Fruit fly (Drosophila melanogaster) whole organism, embryonic: ENCODE measurements around the gene CG8159.

Experiments
- BtbVII ChIP-seq: fragments of 200-800 bp; sonication (Bioruptor generic); optimal IDR thresholded peaks from 3 replicates; lab custom pipeline; 2017; ENCODE audit warnings: missing biosample characterization, mild to moderate bottlenecking, missing genetic modification characterization
- CG10431 ChIP-seq: fragments of 200-800 bp; sonication (Bioruptor generic); optimal IDR thresholded peaks from 3 replicates; lab custom pipeline; 2018; ENCODE audit warnings: missing biosample characterization, mild to moderate bottlenecking, missing genetic modification characterization
- CG11247 ChIP-seq: fragments of 200-800 bp; sonication (Bioruptor generic); IDR thresholded peaks from 2 replicates; pipeline ENCODE4 v1.3.6; 2022; ENCODE audit warnings: missing biosample characterization, missing genetic modification characterization
- CG15011 ChIP-seq: fragments of 200-800 bp; sonication (Bioruptor generic); optimal IDR thresholded peaks from 3 replicates; lab custom pipeline; 2018; ENCODE audit warnings: missing biosample characterization, mild to moderate bottlenecking, missing genetic modification characterization
- CG15514 ChIP-seq: fragments of 200-800 bp; sonication (Bioruptor generic); optimal IDR thresholded peaks from 3 replicates; lab custom pipeline; 2017; ENCODE audit warnings: missing biosample characterization, missing genetic modification characterization, mild to moderate bottlenecking, moderate library complexity, missing genetic modification reagents
- CG17328 ChIP-seq: fragments of 200-800 bp; sonication (Bioruptor generic); IDR thresholded peaks from 2 replicates; pipeline ENCODE4 v1.3.6; 2022; ENCODE audit warnings: missing biosample characterization, missing genetic modification characterization
- CG17359 ChIP-seq: fragments of 200-800 bp; sonication (Bioruptor generic); optimal IDR thresholded peaks from 3 replicates; lab custom pipeline; 2018; ENCODE audit warnings: missing biosample characterization, mild to moderate bottlenecking, missing genetic modification characterization, moderate library complexity
- CG17568 ChIP-seq: fragments of 200-800 bp; sonication (Bioruptor generic); optimal IDR thresholded peaks from 2 replicates; lab custom pipeline; 2018; ENCODE audit warnings: missing biosample characterization, mild to moderate bottlenecking, missing genetic modification characterization, moderate library complexity
- CG2875 ChIP-seq: fragments of 200-800 bp; sonication (Bioruptor generic); optimal IDR thresholded peaks from 2 replicates; lab custom pipeline; 2017; ENCODE audit warnings: missing biosample characterization, mild to moderate bottlenecking, missing genetic modification characterization, missing genetic modification reagents
- CG30020 ChIP-seq: fragments of 200-800 bp; optimal IDR thresholded peaks from 2 replicates; lab custom pipeline; 2019; ENCODE audit warnings: missing biosample characterization, mild to moderate bottlenecking, missing genetic modification characterization, moderate library complexity
- CG4424 ChIP-seq: fragments of 200-800 bp; sonication (Bioruptor generic); optimal IDR thresholded peaks from 3 replicates; lab custom pipeline; 2016; ENCODE audit warnings: missing biosample characterization, missing genetic modification characterization
- CG5953 ChIP-seq: fragments of 200-800 bp; sonication (Bioruptor generic); IDR thresholded peaks from 2 replicates; pipeline ENCODE4 v1.3.6; 2022; ENCODE audit warnings: missing biosample characterization, missing genetic modification characterization
- CG6683 ChIP-seq: fragments of 200-800 bp; sonication (Bioruptor generic); optimal IDR thresholded peaks from 2 replicates; lab custom pipeline; 2017; ENCODE audit warnings: missing biosample characterization, mild to moderate bottlenecking, missing genetic modification characterization, missing genetic modification reagents
- CG6765 ChIP-seq: fragments of 200-800 bp; sonication (Bioruptor generic); optimal IDR thresholded peaks from 3 replicates; lab custom pipeline; 2017; ENCODE audit warnings: missing biosample characterization, mild to moderate bottlenecking, missing genetic modification characterization
- CG6813 ChIP-seq: fragments of 200-800 bp; sonication (Bioruptor generic); optimal IDR thresholded peaks from 2 replicates; lab custom pipeline; 2017; ENCODE audit warnings: missing biosample characterization, missing genetic modification characterization, mild to moderate bottlenecking, moderate library complexity, missing genetic modification reagents
- CG6854 ChIP-seq: fragments of 200-800 bp; sonication (Bioruptor generic); optimal IDR thresholded peaks from 3 replicates; lab custom pipeline; 2017; ENCODE audit warnings: missing biosample characterization, mild to moderate bottlenecking, missing genetic modification characterization
- CG7928 ChIP-seq: fragments of 200-800 bp; sonication (Bioruptor generic); optimal IDR thresholded peaks from 2 replicates; lab custom pipeline; 2017; ENCODE audit warnings: missing biosample characterization, mild to moderate bottlenecking, missing genetic modification characterization
- CG9727 ChIP-seq: fragments of 200-800 bp; sonication (Bioruptor generic); optimal IDR thresholded peaks from 3 replicates; lab custom pipeline; 2017; ENCODE audit warnings: missing biosample characterization, mild to moderate bottlenecking, missing genetic modification characterization
- CoRest ChIP-seq: fragments of 200-800 bp; sonication (Bioruptor generic); optimal IDR thresholded peaks from 3 replicates; lab custom pipeline; 2018; ENCODE audit warnings: missing biosample characterization, mild to moderate bottlenecking, missing genetic modification characterization, moderate library complexity
- D19B ChIP-seq: fragments of 200-800 bp; sonication (Bioruptor generic); optimal IDR thresholded peaks from 2 replicates; lab custom pipeline; 2017; ENCODE audit warnings: missing biosample characterization, mild to moderate bottlenecking, missing genetic modification characterization
- Ets65A ChIP-seq: fragments of 200-800 bp; sonication (Bioruptor generic); peaks from one replicate; lab custom pipeline; 2016; ENCODE audit warnings: missing biosample characterization, missing genetic modification characterization
- HLH54F ChIP-seq: fragments of 200-800 bp; sonication (Bioruptor generic); optimal IDR thresholded peaks from 3 replicates; lab custom pipeline; 2016; ENCODE audit warnings: missing biosample characterization, missing genetic modification characterization
- Hr39 ChIP-seq: fragments of >200 bp; optimal IDR thresholded peaks from 2 replicates; lab custom pipeline; 2017
- Hsf ChIP-seq: fragments of 200-800 bp; sonication (Bioruptor generic); optimal IDR thresholded peaks from 3 replicates; lab custom pipeline; 2016; ENCODE audit warnings: missing biosample characterization, missing genetic modification characterization
- Kr ChIP-seq: fragments of 200-800 bp; sonication (Bioruptor generic); optimal IDR thresholded peaks from 2 replicates; lab custom pipeline; 2017; ENCODE audit warnings: missing biosample characterization, mild to moderate bottlenecking, missing genetic modification characterization
- Mad ChIP-seq: fragments of 200-800 bp; sonication (Bioruptor generic); optimal IDR thresholded peaks from 2 replicates; lab custom pipeline; 2016; ENCODE audit warnings: missing biosample characterization, missing genetic modification characterization
- Meics ChIP-seq: fragments of 200-800 bp; sonication (Bioruptor generic); optimal IDR thresholded peaks from 2 replicates; lab custom pipeline; 2017; ENCODE audit warnings: missing biosample characterization, mild to moderate bottlenecking, missing genetic modification characterization
- ab ChIP-seq: fragments of 200-800 bp; sonication (Bioruptor generic); optimal IDR thresholded peaks from 2 replicates; lab custom pipeline; 2016; ENCODE audit warnings: missing biosample characterization, missing genetic modification characterization
- aop ChIP-seq: fragments of 200-800 bp; sonication (Bioruptor generic); IDR thresholded peaks from 2 replicates; pipeline ENCODE4 v1.3.6; 2022; ENCODE audit warnings: missing biosample characterization, missing genetic modification characterization
- ap ChIP-seq: fragments of 200-800 bp; sonication (Bioruptor generic); IDR thresholded peaks from 2 replicates; pipeline ENCODE4 v1.3.6; 2022; ENCODE audit warnings: missing biosample characterization, missing genetic modification characterization
- en ChIP-seq: fragments of 200-800 bp; sonication (Bioruptor generic); optimal IDR thresholded peaks from 2 replicates; lab custom pipeline; 2016; ENCODE audit warnings: missing biosample characterization, missing genetic modification characterization
- ewg ChIP-seq: fragments of 200-800 bp; sonication (Bioruptor generic); optimal IDR thresholded peaks from 3 replicates; lab custom pipeline; 2017; ENCODE audit warnings: mild to moderate bottlenecking, missing biosample characterization, missing genetic modification reagents, missing genetic modification characterization
- ind ChIP-seq: fragments of 200-800 bp; sonication (Bioruptor generic); optimal IDR thresholded peaks from 3 replicates; lab custom pipeline; 2016; ENCODE audit warnings: missing biosample characterization, missing genetic modification characterization
- kah ChIP-seq: fragments of 200-800 bp; sonication (Bioruptor generic); optimal IDR thresholded peaks from 2 replicates; lab custom pipeline; 2018; ENCODE audit warnings: missing biosample characterization, mild to moderate bottlenecking, missing genetic modification characterization
- knrl ChIP-seq: fragments of 200-800 bp; sonication (Bioruptor generic); IDR thresholded peaks from 3 replicates; pipeline ENCODE4 v1.3.6; 2022; ENCODE audit warnings: missing biosample characterization, missing genetic modification characterization; ENCODE audit not compliant: partially characterized antibody
- lmd ChIP-seq: fragments of 200-800 bp; sonication (Bioruptor generic); IDR thresholded peaks from 2 replicates; pipeline ENCODE4 v1.3.6; 2022; ENCODE audit warnings: missing biosample characterization, missing genetic modification characterization
- nau ChIP-seq: fragments of 200-800 bp; sonication (Bioruptor generic); optimal IDR thresholded peaks from 3 replicates; lab custom pipeline; 2017; ENCODE audit warnings: missing biosample characterization, mild to moderate bottlenecking, missing genetic modification characterization, missing genetic modification reagents
- nerfin-1 ChIP-seq: fragments of 200-800 bp; sonication (Bioruptor generic); optimal IDR thresholded peaks from 3 replicates; lab custom pipeline; 2019; ENCODE audit warnings: missing biosample characterization, mild to moderate bottlenecking, missing genetic modification characterization, moderate library complexity
- oc ChIP-seq: fragments of 200-800 bp; sonication (Bioruptor generic); optimal IDR thresholded peaks from 2 replicates; lab custom pipeline; 2018; ENCODE audit warnings: missing biosample characterization, mild to moderate bottlenecking, missing genetic modification characterization, moderate library complexity
- odd ChIP-seq: fragments of 200-800 bp; sonication (Bioruptor generic); optimal IDR thresholded peaks from 2 replicates; lab custom pipeline; 2017; ENCODE audit warnings: missing biosample characterization, mild to moderate bottlenecking, missing genetic modification characterization
- pros ChIP-seq: fragments of 200-800 bp; sonication (Bioruptor generic); optimal IDR thresholded peaks from 3 replicates; lab custom pipeline; 2019; ENCODE audit warnings: missing biosample characterization, mild to moderate bottlenecking, missing genetic modification characterization, moderate library complexity
- sens-2 ChIP-seq: fragments of 200-800 bp; sonication (Bioruptor generic); IDR thresholded peaks from 2 replicates; pipeline ENCODE4 v1.3.6; 2022; ENCODE audit warnings: missing biosample characterization, missing genetic modification characterization
- seq ChIP-seq: fragments of 200-800 bp; sonication (Bioruptor generic); IDR thresholded peaks from 2 replicates; pipeline ENCODE4 v1.3.6; 2022; ENCODE audit warnings: missing biosample characterization, missing genetic modification characterization
- sisA ChIP-seq: fragments of 200-800 bp; sonication (Bioruptor generic); IDR thresholded peaks from 2 replicates; pipeline ENCODE4 v1.3.6; 2022; ENCODE audit warnings: missing biosample characterization, missing genetic modification characterization
- sqz ChIP-seq: fragments of 200-800 bp; sonication (Bioruptor generic); optimal IDR thresholded peaks from 3 replicates; lab custom pipeline; 2018; ENCODE audit warnings: missing biosample characterization, mild to moderate bottlenecking, missing genetic modification characterization
- stwl ChIP-seq: fragments of 200-800 bp; sonication (Bioruptor generic); optimal IDR thresholded peaks from 3 replicates; lab custom pipeline; 2018; ENCODE audit warnings: missing biosample characterization, mild to moderate bottlenecking, missing genetic modification characterization, moderate library complexity
- tio ChIP-seq: fragments of 200-800 bp; sonication (Bioruptor generic); optimal IDR thresholded peaks from 2 replicates; lab custom pipeline; 2017; ENCODE audit warnings: missing biosample characterization, missing genetic modification characterization, inconsistent platforms
- tna ChIP-seq: fragments of 200-800 bp; sonication (Bioruptor generic); IDR thresholded peaks from 2 replicates; pipeline ENCODE4 v1.3.6; 2022; ENCODE audit warnings: missing biosample characterization, missing genetic modification characterization; ENCODE audit not compliant: partially characterized antibody
- twi ChIP-seq: fragments of 200-800 bp; optimal IDR thresholded peaks from 2 replicates; lab custom pipeline; 2019; ENCODE audit warnings: missing biosample characterization, mild to moderate bottlenecking, missing genetic modification characterization, moderate library complexity
- zfh2 ChIP-seq: fragments of 200-800 bp; sonication (Bioruptor generic); optimal IDR thresholded peaks from 2 replicates; lab custom pipeline; 2016; ENCODE audit warnings: missing biosample characterization, missing genetic modification characterization

CG8159 gene

DNA sequence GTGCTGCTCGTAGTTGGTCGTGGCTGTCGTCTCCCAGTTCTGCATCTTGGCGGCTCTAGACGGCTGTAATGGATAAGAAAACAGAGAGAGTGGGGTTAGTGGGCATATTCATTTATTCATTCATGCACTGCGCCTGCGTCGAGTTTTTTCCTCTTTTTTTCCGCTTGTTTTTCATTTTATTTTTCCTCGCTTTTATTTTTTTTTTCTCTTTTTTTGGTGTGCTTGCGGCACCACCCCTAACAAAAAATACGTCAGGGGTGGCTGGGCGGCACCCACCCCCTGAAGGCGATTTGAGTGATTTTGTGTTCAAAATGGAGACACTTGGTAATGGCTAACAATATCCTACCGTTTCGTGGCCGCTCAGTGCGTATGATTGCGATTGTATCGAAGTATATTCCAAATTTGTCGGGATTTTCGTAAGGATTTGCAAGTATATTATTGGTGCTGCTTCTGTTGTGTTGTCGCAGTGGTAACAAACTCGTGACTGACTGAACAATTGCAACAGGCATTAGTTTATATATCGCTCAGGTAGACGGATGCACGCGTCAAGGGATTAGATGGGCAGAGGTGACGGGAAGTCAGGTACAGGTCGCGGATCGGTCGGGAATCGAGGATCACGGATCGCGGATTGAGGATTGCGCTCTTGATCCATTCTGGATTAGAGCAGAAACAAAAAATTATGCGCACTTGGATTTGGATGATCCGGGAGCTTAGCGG, 32.4 kb upstream of the CG8159 start (continued):
- TF ChIP-seq CG4424 (GFP tag; lab: Kevin White, UChicago): no peak
- peak; percentile 77 for TF ChIP-seq CG6854 (GFP tag; lab: Kevin White, UChicago)
- no peak for TF ChIP-seq Hr39
- no peak for TF ChIP-seq tna (GFP tag; lab: Robert Waterston, UW)
- no peak for TF ChIP-seq sisA (GFP tag; lab: Robert Waterston, UW)
- TF ChIP-seq CG15011 (GFP tag; lab: Kevin White, UChicago): peak; percentile 2
- TF ChIP-seq aop: no peak
- no peak for TF ChIP-seq ap (GFP tag; lab: Robert Waterston, UW)
- TF ChIP-seq CG7928: no peak
- TF ChIP-seq sqz: peak; percentile 93
- peak; percentile 54 for TF ChIP-seq Meics (GFP tag; lab: Kevin White, UChicago)
- TF ChIP-seq pros (GFP tag; lab: Kevin White, UChicago): no peak
- TF ChIP-seq en (GFP tag; lab: Kevin White, UChicago): no peak
- TF ChIP-seq CG15514 (GFP tag; lab: Kevin White, UChicago): peak; percentile 70
- no peak for TF ChIP-seq Kr (GFP tag; lab: Kevin White, UChicago)
- no peak for TF ChIP-seq twi (tag; lab: Kevin White, UChicago)
- no peak for TF ChIP-seq nerfin-1 (tag; lab: Kevin White, UChicago)
- TF ChIP-seq CG30020 (tag; lab: Kevin White, UChicago): no peak
- no peak for TF ChIP-seq kah (GFP tag; lab: Kevin White, UChicago)
- no peak for TF ChIP-seq zfh2 (GFP tag; lab: Kevin White, UChicago)
- TF ChIP-seq CG17359 (tag; lab: Kevin White, UChicago): peak; percentile 84
- TF ChIP-seq CG6683: no peak
- TF ChIP-seq odd (GFP tag; lab: Kevin White, UChicago): peak; percentile 55
- no peak for TF ChIP-seq HLH54F
- TF ChIP-seq BtbVII (GFP tag; lab: Kevin White, UChicago): peak; percentile 84
- TF ChIP-seq CG9727: peak; percentile 42
- peak; percentile 21 for TF ChIP-seq CG6813 (GFP tag; lab: Kevin White, UChicago)
- TF ChIP-seq CG17328 (GFP tag; lab: Robert Waterston, UW): no peak
- TF ChIP-seq ab: no peak
- TF ChIP-seq CG5953 (GFP tag; lab: Robert Waterston, UW): no peak
- TF ChIP-seq CG6765: peak; percentile 89
- TF ChIP-seq CG2875 (GFP tag; lab: Kevin White, UChicago): no peak
- no peak for TF ChIP-seq stwl (tag; lab: Kevin White, UChicago)
- TF ChIP-seq ewg (GFP tag; lab: Kevin White, UChicago): peak; percentile 68
- peak; percentile 56 for TF ChIP-seq Ets65A (GFP tag; lab: Kevin White, UChicago)
- TF ChIP-seq CG11247 (GFP tag; lab: Robert Waterston, UW): no peak
- no peak for TF ChIP-seq Hsf (GFP tag; lab: Kevin White, UChicago)
- no peak for TF ChIP-seq knrl (GFP tag; lab: Robert Waterston, UW)
- no peak for TF ChIP-seq nau (GFP tag; lab: Kevin White, UChicago)
- TF ChIP-seq CoRest (tag; lab: Kevin White, UChicago): no peak
- no peak for TF ChIP-seq tio (GFP tag; lab: Kevin White, UChicago)
- TF ChIP-seq lmd (GFP tag; lab: Robert Waterston, UW): no peak
- TF ChIP-seq sens-2 (GFP tag; lab: Robert Waterston, UW): 0 out of 2 replicates have a peak, but pooled peaks have one; percentile 17
- no peak for TF ChIP-seq D19B (GFP tag; lab: Kevin White, UChicago)
- TF ChIP-seq CG17568 (GFP tag; lab: Kevin White, UChicago): peak; percentile 44
- no peak for TF ChIP-seq CG10431 (GFP tag; lab: Kevin White, UChicago)
- peak; percentile 89 for TF ChIP-seq seq (GFP tag; lab: Robert Waterston, UW)
- TF ChIP-seq Mad (GFP tag; lab: Kevin White, UChicago): no peak
- no peak for TF ChIP-seq ind (GFP tag; lab: Kevin White, UChicago)
- TF ChIP-seq oc (tag; lab: Kevin White, UChicago): no peak
